Worm (Caenorhabditis elegans) whole organism, L1 larva: ENCODE results near the gene T09A5.15.

ENCODE experiments used
- ceh-63 ChIP-seq: fragments of 200-800 bp; sonication (Bioruptor generic); optimal IDR thresholded peaks from 2 replicates; lab custom pipeline; 2018; ENCODE audit warnings: mild to moderate bottlenecking, missing genetic modification characterization, missing compliant biosample characterization
- fkh-8 ChIP-seq: sonication (generic microtip); optimal IDR thresholded peaks from 2 replicates; lab custom pipeline; 2016; ENCODE audit warnings: mild to moderate bottlenecking, missing genetic modification characterization, missing compliant biosample characterization
- lin-14 ChIP-seq: fragments of 200-800 bp; sonication (Bioruptor generic); optimal IDR thresholded peaks from 2 replicates; lab custom pipeline; 2018; ENCODE audit warnings: mild to moderate bottlenecking, missing genetic modification characterization, moderate library complexity, missing compliant biosample characterization
- mab-9 ChIP-seq: fragments of 200-800 bp; sonication (Bioruptor generic); IDR thresholded peaks from 2 replicates; pipeline ENCODE4 v1.3.6; 2022; ENCODE audit warnings: missing genetic modification reagents, missing genetic modification characterization, missing compliant biosample characterization
- nhr-11 ChIP-seq: fragments of 150-350 bp; optimal IDR thresholded peaks from 2 replicates; lab custom pipeline; 2014; ENCODE audit warnings: missing biosample characterization, missing genetic modification characterization

DNA sequence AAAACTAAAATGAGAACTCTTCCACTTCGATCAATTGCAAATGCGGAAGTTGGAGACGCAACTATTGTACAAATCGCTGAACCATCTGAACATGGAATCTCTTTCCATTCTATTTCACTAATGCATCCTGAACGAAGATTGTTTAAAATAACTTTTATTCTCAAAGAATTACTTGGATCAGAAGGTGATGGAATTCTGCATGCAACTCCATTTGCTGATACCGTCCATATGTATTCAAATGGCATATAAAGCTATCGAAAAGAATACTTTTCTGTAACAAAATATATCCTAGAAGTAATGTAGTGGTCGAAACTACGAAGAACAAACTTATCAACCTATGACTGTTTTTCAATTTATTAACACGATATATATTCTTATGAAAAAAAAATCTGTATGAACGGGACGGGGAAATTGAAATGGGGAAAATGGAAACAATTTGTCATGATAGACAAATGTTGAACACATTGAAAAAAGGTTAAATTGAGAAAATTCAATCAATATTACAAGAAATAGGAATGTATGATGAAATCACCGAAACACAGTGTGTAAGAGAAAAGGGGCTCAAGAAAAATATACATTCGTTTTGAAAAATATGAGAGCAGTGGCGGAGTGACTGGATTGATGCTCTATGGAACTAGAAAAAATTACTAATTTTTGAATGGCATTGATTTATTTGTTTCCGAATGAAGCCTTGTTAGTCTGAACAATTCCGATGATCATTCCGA is 20.1 kb downstream of the T09A5.15 start, which contains the start of gene T01H3.2:
- TF ChIP-seq ceh-63 (GFP tag; lab: Kevin White, UChicago) (no peak), lin-14 (GFP tag; lab: Kevin White, UChicago) (no peak), fkh-8 (no peak), nhr-11 (tag; lab: Kevin White, UChicago) (no peak), mab-9 (GFP tag; lab: Robert Waterston, UW) (no peak)
